Worm (Caenorhabditis elegans) whole organism, mixed stage, embryonic: Measurements from ENCODE around the gene F55C5.10.

ENCODE experiments used
- M03D4.4 ChIP-seq: sonication (generic microtip); optimal IDR thresholded peaks from 2 replicates; lab custom pipeline; 2017; ENCODE audit warnings: mild to moderate bottlenecking, missing genetic modification characterization, missing compliant biosample characterization
- bed-3 ChIP-seq: fragments of 200-800 bp; sonication (Bioruptor generic); optimal IDR thresholded peaks from 3 replicates; lab custom pipeline; 2018; ENCODE audit warnings: mild to moderate bottlenecking, missing genetic modification characterization, moderate library complexity, missing compliant biosample characterization
- blmp-1 ChIP-seq: fragments of 150-350 bp; optimal IDR thresholded peaks from 2 replicates; lab custom pipeline; 2014; ENCODE audit warnings: missing biosample characterization, missing genetic modification characterization
- ceh-39 ChIP-seq: fragments of 150-350 bp; optimal IDR thresholded peaks from 2 replicates; lab custom pipeline; 2014; ENCODE audit warnings: missing biosample characterization, missing genetic modification characterization
- ceh-43 ChIP-seq: fragments of 200-800 bp; sonication (Bioruptor generic); optimal IDR thresholded peaks from 2 replicates; lab custom pipeline; 2018; ENCODE audit warnings: mild to moderate bottlenecking, missing genetic modification characterization, moderate library complexity, missing compliant biosample characterization
- ceh-83 ChIP-seq: fragments of 200-800 bp; sonication (Bioruptor generic); optimal IDR thresholded peaks from 2 replicates; lab custom pipeline; 2018; ENCODE audit warnings: mild to moderate bottlenecking, missing genetic modification characterization, missing compliant biosample characterization
- ces-1 ChIP-seq: fragments of 150-350 bp; optimal IDR thresholded peaks from 2 replicates; lab custom pipeline; 2014; ENCODE audit warnings: missing biosample characterization, missing genetic modification reagents, missing genetic modification characterization
- cnd-1 ChIP-seq: fragments of 200-800 bp; sonication (Bioruptor generic); optimal IDR thresholded peaks from 2 replicates; lab custom pipeline; 2018; ENCODE audit warnings: mild to moderate bottlenecking, missing genetic modification characterization, missing compliant biosample characterization
- drap-1 ChIP-seq: fragments of 200-800 bp; sonication (Bioruptor generic); optimal IDR thresholded peaks from 3 replicates; lab custom pipeline; 2018; ENCODE audit warnings: mild to moderate bottlenecking, missing genetic modification characterization, missing compliant biosample characterization
- elt-1 ChIP-seq: sonication (generic microtip); optimal IDR thresholded peaks from 2 replicates; lab custom pipeline; 2017; ENCODE audit warnings: missing genetic modification characterization, mild to moderate bottlenecking, missing compliant biosample characterization, antibody characterized with exemption, moderate library complexity, borderline replicate concordance; ENCODE audit not compliant: insufficient read depth
- ham-2 ChIP-seq: fragments of 200-800 bp; sonication (Bioruptor generic); optimal IDR thresholded peaks from 2 replicates; lab custom pipeline; 2018; ENCODE audit warnings: mild to moderate bottlenecking, missing genetic modification characterization, missing compliant biosample characterization
- hlh-1 ChIP-seq: fragments of 150-350 bp; optimal IDR thresholded peaks from 2 replicates; lab custom pipeline; 2014; ENCODE audit warnings: missing biosample characterization, missing genetic modification reagents, missing genetic modification characterization
- lin-13 ChIP-seq: fragments of 150-350 bp; optimal IDR thresholded peaks from 2 replicates; lab custom pipeline; 2014; ENCODE audit warnings: missing biosample characterization, missing genetic modification characterization
- lin-32 ChIP-seq: fragments of 200-800 bp; sonication (Bioruptor generic); optimal IDR thresholded peaks from 2 replicates; lab custom pipeline; 2018; ENCODE audit warnings: mild to moderate bottlenecking, missing genetic modification characterization, missing compliant biosample characterization
- mab-5 ChIP-seq: fragments of 150-350 bp; optimal IDR thresholded peaks from 2 replicates; lab custom pipeline; 2014; ENCODE audit warnings: missing biosample characterization, missing genetic modification characterization
- mls-2 ChIP-seq: sonication (generic microtip); optimal IDR thresholded peaks from 2 replicates; lab custom pipeline; 2016; ENCODE audit warnings: mild to moderate bottlenecking, missing genetic modification characterization, moderate library complexity, missing compliant biosample characterization
- nhr-12 ChIP-seq: fragments of 150-350 bp; optimal IDR thresholded peaks from 2 replicates; lab custom pipeline; 2014; ENCODE audit warnings: missing biosample characterization, missing genetic modification characterization
- nhr-2 ChIP-seq: fragments of 150-350 bp; optimal IDR thresholded peaks from 2 replicates; lab custom pipeline; 2014; ENCODE audit warnings: missing biosample characterization, missing genetic modification characterization
- nhr-237 ChIP-seq: fragments of 150-350 bp; optimal IDR thresholded peaks from 2 replicates; lab custom pipeline; 2014; ENCODE audit warnings: missing biosample characterization, missing genetic modification characterization
- nhr-76 ChIP-seq: sonication (generic microtip); optimal IDR thresholded peaks from 2 replicates; lab custom pipeline; 2017; ENCODE audit warnings: missing biosample characterization, missing genetic modification characterization
- pha-4 ChIP-seq: fragments of 150-350 bp; optimal IDR thresholded peaks from 2 replicates; lab custom pipeline; 2018; ENCODE audit warnings: missing biosample characterization, missing genetic modification reagents, missing genetic modification characterization
- sem-2 ChIP-seq: fragments of 200-800 bp; sonication (Bioruptor generic); optimal IDR thresholded peaks from 2 replicates; lab custom pipeline; 2018; ENCODE audit warnings: mild to moderate bottlenecking, missing genetic modification characterization, missing compliant biosample characterization
- sptf-1 ChIP-seq: sonication (generic microtip); optimal IDR thresholded peaks from 2 replicates; lab custom pipeline; 2017; ENCODE audit warnings: mild to moderate bottlenecking, missing genetic modification characterization, moderate library complexity, missing compliant biosample characterization
- tbx-8 ChIP-seq: fragments of 200-800 bp; sonication (Bioruptor generic); optimal IDR thresholded peaks from 2 replicates; lab custom pipeline; 2018; ENCODE audit warnings: mild to moderate bottlenecking, missing genetic modification characterization, moderate library complexity, missing compliant biosample characterization
- unc-62 ChIP-seq: fragments of 150-350 bp; optimal IDR thresholded peaks from 2 replicates; lab custom pipeline; 2014; ENCODE audit warnings: missing biosample characterization, missing genetic modification reagents, missing genetic modification characterization
- zip-8 ChIP-seq: fragments of 150-350 bp; optimal IDR thresholded peaks from 2 replicates; lab custom pipeline; 2014; ENCODE audit warnings: missing biosample characterization, missing genetic modification characterization
- ztf-11 ChIP-seq: fragments of 150-350 bp; optimal IDR thresholded peaks from 2 replicates; lab custom pipeline; 2014; ENCODE audit warnings: missing biosample characterization, missing genetic modification characterization

F55C5.10 gene

DNA sequence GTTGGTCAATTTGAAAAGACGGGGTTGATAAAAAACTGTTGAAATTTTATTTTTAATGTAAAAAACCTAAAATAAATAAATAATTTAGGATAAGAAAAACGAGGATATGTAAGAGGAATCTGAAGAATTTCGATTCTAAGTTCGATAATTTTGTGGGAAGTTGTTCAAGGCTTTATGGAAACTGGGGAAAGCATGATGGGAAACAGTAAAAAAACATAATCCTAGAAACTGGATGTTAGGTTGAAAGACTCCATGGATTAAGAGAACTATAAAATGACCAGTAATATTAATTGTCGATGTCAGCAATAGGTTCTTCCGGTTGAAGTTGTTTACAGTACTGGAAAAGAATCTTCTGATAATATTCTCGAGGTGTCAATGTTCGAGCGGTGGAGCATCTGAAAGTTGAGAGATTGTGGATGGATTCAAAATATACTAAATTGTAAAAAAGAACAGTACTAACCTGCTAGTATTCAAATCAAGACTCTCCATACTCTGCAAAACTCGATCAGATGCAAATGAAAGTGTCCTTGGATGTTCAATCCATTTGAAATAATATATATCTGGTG is 37.1 kb downstream of the F55C5.10 start:
- no peak for TF ChIP-seq ztf-11
- no peak for TF ChIP-seq hlh-1
- TF ChIP-seq, all 35 proteins: peak for 0

ce11 chrV:12326638-12327037 is 43.4 kb downstream of the F55C5.10 start:
- TF ChIP-seq nhr-76 (tag; lab: Kevin White, UChicago) (no peak), nhr-2 (tag; lab: Kevin White, UChicago) (no peak), lin-32 (GFP tag; lab: Kevin White, UChicago) (no peak), ceh-43 (GFP tag; lab: Kevin White, UChicago) (no peak), zip-8 (tag; lab: Kevin White, UChicago) (no peak), mab-5 (tag; lab: Kevin White, UChicago) (no peak), ceh-39 (no peak), drap-1 (no peak), pha-4 (tag; lab: Kevin White, UChicago) (no peak), cnd-1 (tag; lab: Kevin White, UChicago) (no peak), ztf-11 (no peak), mls-2 (tag; lab: Kevin White, UChicago) (no peak), lin-13 (tag; lab: Kevin White, UChicago) (no peak), nhr-12 (no peak), ceh-83 (no peak), blmp-1 (no peak)

DNA sequence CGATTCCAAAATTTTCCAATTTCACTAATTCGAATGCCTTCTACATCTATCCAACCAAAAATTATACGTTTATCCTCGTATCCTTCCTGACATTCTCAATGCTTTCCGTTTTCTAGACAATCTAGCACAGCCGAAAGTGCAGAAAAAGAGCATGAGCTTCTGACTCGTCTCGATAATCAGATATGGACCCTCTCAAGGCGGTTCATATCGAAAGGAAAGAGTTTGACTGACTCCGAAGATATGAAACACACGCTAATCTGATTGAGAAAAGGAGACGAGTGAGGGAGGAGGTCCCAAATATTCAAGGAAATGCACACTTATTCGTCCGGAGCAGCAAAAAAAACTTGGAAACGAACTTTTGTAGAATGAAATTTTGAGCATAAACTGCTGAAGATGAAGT is 45.9 kb downstream of the F55C5.10 start:
- TF ChIP-seq ham-2 (no peak), ces-1 (GFP tag; lab: Kevin White, UChicago) (peak; percentile 83)
- TF ChIP-seq, all 35 proteins: peak for 1

DNA sequence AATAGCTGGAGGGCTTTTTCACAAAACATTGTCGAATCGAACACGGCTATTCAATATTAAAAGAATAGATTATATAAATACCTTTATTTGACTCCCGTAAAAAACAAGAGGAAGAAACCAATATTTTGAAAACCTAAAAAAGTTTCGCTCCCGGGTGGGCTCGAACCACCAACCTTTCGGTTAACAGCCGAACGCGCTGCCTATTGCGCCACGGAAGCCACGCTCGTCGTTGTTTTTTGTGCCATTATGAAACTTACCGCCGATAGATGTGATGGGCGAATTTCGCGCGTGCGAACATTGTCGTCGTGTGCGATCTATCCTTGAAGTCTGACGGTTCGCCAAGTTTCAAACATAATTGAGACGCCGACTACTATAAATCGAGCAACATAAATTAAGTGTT is 48.5 kb downstream of the F55C5.10 start:
- TF ChIP-seq zip-8 (tag; lab: Kevin White, UChicago): no peak
- no peak for TF ChIP-seq drap-1
- no peak for TF ChIP-seq elt-1 (tag; lab: Kevin White, UChicago)
- TF ChIP-seq M03D4.4 (tag; lab: Kevin White, UChicago): peak; percentile 60
- no peak for TF ChIP-seq mab-5 (tag; lab: Kevin White, UChicago)
- no peak for TF ChIP-seq ceh-39
- TF ChIP-seq hlh-1: no peak
- no peak for TF ChIP-seq unc-62 (GFP tag; lab: Kevin White, UChicago)
- no peak for TF ChIP-seq tbx-8 (GFP tag; lab: Kevin White, UChicago)
- TF ChIP-seq ceh-83: peak; percentile 83
- TF ChIP-seq sptf-1: peak; percentile 53
- TF ChIP-seq cnd-1 (tag; lab: Kevin White, UChicago): peak; percentile 33
- no peak for TF ChIP-seq pha-4 (tag; lab: Kevin White, UChicago)
- TF ChIP-seq nhr-2 (tag; lab: Kevin White, UChicago): no peak
- peak; percentile 41 for TF ChIP-seq sem-2 (GFP tag; lab: Kevin White, UChicago)
- TF ChIP-seq bed-3: peak; percentile 1
- peak; percentile 37 for TF ChIP-seq mls-2 (tag; lab: Kevin White, UChicago)
- no peak for TF ChIP-seq blmp-1
- TF ChIP-seq nhr-237 (tag; lab: Kevin White, UChicago): no peak
- TF ChIP-seq nhr-12: no peak
- TF ChIP-seq, all 35 proteins: peak for 7
